Worm (Caenorhabditis elegans): ENCODE measurements around the gene txbp-3.

txbp-3 gene

ce11 chrIII:5080700-5081572, 33.7 kb upstream of the txbp-3 start:
- TF ChIP-seq aptf-3 (GFP tag; IDR thresholded peaks at IDR 0.05) = peak; percentile 93
- TF ChIP-seq nhr-90 (tag; optimal IDR thresholded peaks at IDR 0.05) = peak; percentile 89
- peak; percentile 94 for TF ChIP-seq lin-26 (GFP tag; IDR thresholded peaks at IDR 0.05)
- peak; percentile 87 for TF ChIP-seq madf-6 (GFP tag; IDR thresholded peaks at IDR 0.05)
- peak; percentile 75 for TF ChIP-seq bed-2 (GFP tag; IDR thresholded peaks at IDR 0.05)
- peak; percentile 88 for TF ChIP-seq Y53G8AR.9 (GFP tag; conservative IDR thresholded peaks at IDR 0.05)
- peak; percentile 92 for TF ChIP-seq fkh-3 (tag; optimal IDR thresholded peaks at IDR 0.05)
- peak; percentile 59 for TF ChIP-seq cebp-1 (GFP tag; IDR thresholded peaks at IDR 0.05)
- peak; percentile 83 for TF ChIP-seq cebp-1 (tag; optimal IDR thresholded peaks at IDR 0.05)
- no peak for TF ChIP-seq F57A8.1 (GFP tag; optimal IDR thresholded peaks at IDR 0.05)
- TF ChIP-seq tbx-9 (tag; optimal IDR thresholded peaks at IDR 0.05; ENCODE audit: borderline replicate concordance) = no peak
- peak; percentile 54 for TF ChIP-seq gei-17 (GFP tag; optimal IDR thresholded peaks at IDR 0.05)
- TF ChIP-seq B0336.3 (GFP tag; IDR thresholded peaks at IDR 0.05) = peak; percentile 91
- TF ChIP-seq F23B12.7 (tag; optimal IDR thresholded peaks at IDR 0.05; ENCODE audit: insufficient read depth) = peak; percentile 69
- TF ChIP-seq unc-62 (GFP tag; optimal IDR thresholded peaks at IDR 0.05) = no peak
- peak; percentile 91 for TF ChIP-seq lin-40 (tag; optimal IDR thresholded peaks at IDR 0.05)
- TF ChIP-seq F33H1.4 (GFP tag; IDR thresholded peaks at IDR 0.05) = peak; percentile 90
- 0 out of 2 replicates have a peak, but pooled peaks have one; percentile 73 for TF ChIP-seq F37B4.10 (GFP tag; IDR thresholded peaks at IDR 0.05)
- TF ChIP-seq ztf-25 (GFP tag; IDR thresholded peaks at IDR 0.05) = peak; percentile 95
- TF ChIP-seq hmg-1.2 (GFP tag; IDR thresholded peaks at IDR 0.05) = peak; percentile 86
- TF ChIP-seq ceh-58 (GFP tag; IDR thresholded peaks at IDR 0.05) = 0 out of 2 replicates have a peak, but pooled peaks have one; percentile 84
- TF ChIP-seq F52B5.7 (tag; optimal IDR thresholded peaks at IDR 0.05) = peak; percentile 90
- TF ChIP-seq ceh-40 (GFP tag; IDR thresholded peaks at IDR 0.05) = peak; percentile 87; the same call in 1 of the 2 replicates
- peak; percentile 40 for TF ChIP-seq T07F8.4 (tag; optimal IDR thresholded peaks at IDR 0.05)
- TF ChIP-seq ztf-18 (tag; optimal IDR thresholded peaks at IDR 0.05) = peak; percentile 78
- TF ChIP-seq nhr-120 (GFP tag; IDR thresholded peaks at IDR 0.05) = no peak
- TF ChIP-seq mel-28 (tag; optimal IDR thresholded peaks at IDR 0.05; ENCODE audit: borderline replicate concordance) = peak; percentile 40
- TF ChIP-seq pha-4 (tag; optimal IDR thresholded peaks at IDR 0.05) = peak; percentile 3
- peak; percentile 61 to 65 for TF ChIP-seq let-607 (tag; optimal IDR thresholded peaks at IDR 0.05)
- peak; percentile 64 for TF ChIP-seq F49E8.2 (tag; optimal IDR thresholded peaks at IDR 0.05; ENCODE audit: insufficient read depth)
- TF ChIP-seq chd-7 (tag; optimal IDR thresholded peaks at IDR 0.05) = peak; percentile 86
- peak; percentile 74 for TF ChIP-seq mxl-1 (tag; optimal IDR thresholded peaks at IDR 0.05)
- peak; percentile 80 for TF ChIP-seq B0035.1 (tag; optimal IDR thresholded peaks at IDR 0.05)
- TF ChIP-seq cebp-2 (GFP tag; IDR thresholded peaks at IDR 0.05) = peak; percentile 86; the same call in 1 of the 2 replicates
- TF ChIP-seq zim-3 (tag; optimal IDR thresholded peaks at IDR 0.05) = peak; percentile 86
- peak; percentile 83 for TF ChIP-seq D2030.7 (GFP tag; IDR thresholded peaks at IDR 0.05)
- peak; percentile 69 for TF ChIP-seq ztf-26 (tag; optimal IDR thresholded peaks at IDR 0.05)
- TF ChIP-seq ccch-3 (GFP tag; optimal IDR thresholded peaks at IDR 0.05) = no peak
- peak; percentile 96 for TF ChIP-seq bed-1 (GFP tag; IDR thresholded peaks at IDR 0.05)
- peak; percentile 36 for TF ChIP-seq ets-4 (GFP tag; optimal IDR thresholded peaks at IDR 0.05)
- TF ChIP-seq tbp1 (GFP tag; optimal IDR thresholded peaks at IDR 0.05) = peak; percentile 86
- peak; percentile 65 for TF ChIP-seq ceh-27 (GFP tag; optimal IDR thresholded peaks at IDR 0.05)
- no peak for TF ChIP-seq F57C9.4 (tag; optimal IDR thresholded peaks at IDR 0.05)
- TF ChIP-seq Y53F4B.3 (GFP tag; IDR thresholded peaks at IDR 0.05) = peak; percentile 87
- peak; percentile 84 for TF ChIP-seq lin-54 (GFP tag; optimal IDR thresholded peaks at IDR 0.05)
- peak; percentile 25 for TF ChIP-seq efl-1 (GFP tag; optimal IDR thresholded peaks at IDR 0.05)

Measured in whole organism, young adult.